Worm (Caenorhabditis elegans) whole organism, L4 larva: ENCODE data around the gene copb-1.

Experiments used
- dpl-1 ChIP-seq: fragments of 150-350 bp; optimal IDR thresholded peaks from 2 replicates; lab custom pipeline; 2014; ENCODE audit warnings: missing biosample characterization, missing genetic modification reagents, missing genetic modification characterization
- jun-1 ChIP-seq: fragments of 150-350 bp; optimal IDR thresholded peaks from 2 replicates; lab custom pipeline; 2014; ENCODE audit warnings: missing biosample characterization, missing genetic modification reagents, missing genetic modification characterization
- lin-39 ChIP-seq: fragments of 150-350 bp; optimal IDR thresholded peaks from 2 replicates; lab custom pipeline; 2014; ENCODE audit warnings: missing biosample characterization, missing genetic modification reagents, missing genetic modification characterization
- nhr-77 ChIP-seq: fragments of 150-350 bp; optimal IDR thresholded peaks from 2 replicates; lab custom pipeline; 2014; ENCODE audit warnings: missing biosample characterization, missing genetic modification characterization
- pha-4 ChIP-seq, 2 experiments: fragments of 150-350 bp in 1 of 2; fragments of 200-800 bp in 1 of 2; sonication (Bioruptor generic) in 1 of 2; IDR thresholded peaks in 1 of 2; optimal IDR thresholded peaks in 1 of 2; 2 replicates each; pipeline versions ENCODE4 v1.3.6 to Lab custom; 2014 to 2022; ENCODE audit warnings: missing genetic modification characterization in 2 of 2, missing genetic modification reagents in 2 of 2, missing biosample characterization in 1 of 2, missing compliant biosample characterization in 1 of 2
- snpc-4 ChIP-seq: fragments of 150-350 bp; optimal IDR thresholded peaks from 2 replicates; lab custom pipeline; 2014; ENCODE audit warnings: missing biosample characterization, missing genetic modification characterization

DNA sequence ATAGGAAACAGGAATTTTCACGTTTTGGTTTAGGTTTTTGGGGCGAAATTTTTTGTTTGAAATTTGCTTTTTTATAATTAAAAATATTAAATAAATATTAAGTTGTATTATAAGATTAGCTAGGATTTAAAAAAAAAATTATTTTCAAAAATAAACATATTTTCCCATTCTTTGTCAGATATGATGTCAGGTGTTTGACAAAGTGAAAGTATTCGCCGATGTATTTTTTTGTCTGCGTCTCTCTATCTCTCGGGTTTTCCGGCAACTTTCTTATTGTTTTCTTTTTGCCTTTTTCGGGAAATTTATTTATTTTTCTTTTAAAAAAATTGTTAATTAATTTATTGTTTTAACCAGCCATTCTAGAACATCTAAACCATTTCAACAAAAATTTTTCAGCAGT lies 48.2 kb upstream of the copb-1 start:
- TF ChIP-seq jun-1 (tag; lab: Kevin White, UChicago) (no peak), dpl-1 (no peak), nhr-77 (tag; lab: Kevin White, UChicago) (no peak), pha-4 (GFP tag; IDR thresholded peaks at IDR 0.05; lab: Robert Waterston, UW) (no peak), pha-4 (tag; optimal IDR thresholded peaks at IDR 0.05; lab: Kevin White, UChicago) (no peak), lin-39 (tag; lab: Kevin White, UChicago) (no peak), snpc-4 (tag; lab: Kevin White, UChicago) (no peak)
